Worm (Caenorhabditis elegans): ENCODE data around the gene K03B8.11.

ce11 chrV:11402610-11403009 lies 12.3 kb upstream of the K03B8.11 start, which contains the start of gene nas-19:
- TF ChIP-seq dao-5 (tag; optimal IDR thresholded peaks at IDR 0.05) (no peak), him-1 (tag; optimal IDR thresholded peaks at IDR 0.05) (no peak), W03F9.2 (tag; optimal IDR thresholded peaks at IDR 0.05) (no peak)
